Worm (Caenorhabditis elegans) whole organism, mixed stage, embryonic: Measurements from ENCODE around the gene oig-1.

Source experiments
- M03D4.4 ChIP-seq: sonication (generic microtip); optimal IDR thresholded peaks from 2 replicates; lab custom pipeline; 2017; ENCODE audit warnings: mild to moderate bottlenecking, missing genetic modification characterization, missing compliant biosample characterization
- bed-3 ChIP-seq: fragments of 200-800 bp; sonication (Bioruptor generic); optimal IDR thresholded peaks from 3 replicates; lab custom pipeline; 2018; ENCODE audit warnings: mild to moderate bottlenecking, missing genetic modification characterization, moderate library complexity, missing compliant biosample characterization
- blmp-1 ChIP-seq: fragments of 150-350 bp; optimal IDR thresholded peaks from 2 replicates; lab custom pipeline; 2014; ENCODE audit warnings: missing biosample characterization, missing genetic modification characterization
- ceh-43 ChIP-seq: fragments of 200-800 bp; sonication (Bioruptor generic); optimal IDR thresholded peaks from 2 replicates; lab custom pipeline; 2018; ENCODE audit warnings: mild to moderate bottlenecking, missing genetic modification characterization, moderate library complexity, missing compliant biosample characterization
- ceh-83 ChIP-seq: fragments of 200-800 bp; sonication (Bioruptor generic); optimal IDR thresholded peaks from 2 replicates; lab custom pipeline; 2018; ENCODE audit warnings: mild to moderate bottlenecking, missing genetic modification characterization, missing compliant biosample characterization
- ces-1 ChIP-seq: fragments of 150-350 bp; optimal IDR thresholded peaks from 2 replicates; lab custom pipeline; 2014; ENCODE audit warnings: missing biosample characterization, missing genetic modification reagents, missing genetic modification characterization
- cnd-1 ChIP-seq: fragments of 200-800 bp; sonication (Bioruptor generic); optimal IDR thresholded peaks from 2 replicates; lab custom pipeline; 2018; ENCODE audit warnings: mild to moderate bottlenecking, missing genetic modification characterization, missing compliant biosample characterization
- drap-1 ChIP-seq: fragments of 200-800 bp; sonication (Bioruptor generic); optimal IDR thresholded peaks from 3 replicates; lab custom pipeline; 2018; ENCODE audit warnings: mild to moderate bottlenecking, missing genetic modification characterization, missing compliant biosample characterization
- elt-1 ChIP-seq: sonication (generic microtip); optimal IDR thresholded peaks from 2 replicates; lab custom pipeline; 2017; ENCODE audit warnings: missing genetic modification characterization, mild to moderate bottlenecking, missing compliant biosample characterization, antibody characterized with exemption, moderate library complexity, borderline replicate concordance; ENCODE audit not compliant: insufficient read depth
- elt-3 ChIP-seq: fragments of 150-350 bp; optimal IDR thresholded peaks from 2 replicates; lab custom pipeline; 2014; ENCODE audit warnings: missing biosample characterization, missing genetic modification characterization
- flh-1 ChIP-seq: fragments of 200-800 bp; sonication (Bioruptor generic); optimal IDR thresholded peaks from 2 replicates; lab custom pipeline; 2018; ENCODE audit warnings: mild to moderate bottlenecking, missing genetic modification characterization, moderate library complexity, missing compliant biosample characterization
- lin-13 ChIP-seq: fragments of 150-350 bp; optimal IDR thresholded peaks from 2 replicates; lab custom pipeline; 2014; ENCODE audit warnings: missing biosample characterization, missing genetic modification characterization
- lin-32 ChIP-seq: fragments of 200-800 bp; sonication (Bioruptor generic); optimal IDR thresholded peaks from 2 replicates; lab custom pipeline; 2018; ENCODE audit warnings: mild to moderate bottlenecking, missing genetic modification characterization, missing compliant biosample characterization
- lsy-2 ChIP-seq: fragments of 150-350 bp; optimal IDR thresholded peaks from 2 replicates; lab custom pipeline; 2014; ENCODE audit warnings: missing biosample characterization, missing genetic modification characterization
- mep-1 ChIP-seq: fragments of 150-350 bp; optimal IDR thresholded peaks from 2 replicates; lab custom pipeline; 2017; ENCODE audit warnings: missing biosample characterization, missing genetic modification reagents, missing genetic modification characterization, inconsistent platforms
- mls-2 ChIP-seq: sonication (generic microtip); optimal IDR thresholded peaks from 2 replicates; lab custom pipeline; 2016; ENCODE audit warnings: mild to moderate bottlenecking, missing genetic modification characterization, moderate library complexity, missing compliant biosample characterization
- nhr-2 ChIP-seq: fragments of 150-350 bp; optimal IDR thresholded peaks from 2 replicates; lab custom pipeline; 2014; ENCODE audit warnings: missing biosample characterization, missing genetic modification characterization
- nhr-237 ChIP-seq: fragments of 150-350 bp; optimal IDR thresholded peaks from 2 replicates; lab custom pipeline; 2014; ENCODE audit warnings: missing biosample characterization, missing genetic modification characterization
- nhr-28 ChIP-seq: fragments of 150-350 bp; optimal IDR thresholded peaks from 2 replicates; lab custom pipeline; 2014; ENCODE audit warnings: missing biosample characterization, missing genetic modification characterization
- nhr-76 ChIP-seq: sonication (generic microtip); optimal IDR thresholded peaks from 2 replicates; lab custom pipeline; 2017; ENCODE audit warnings: missing biosample characterization, missing genetic modification characterization
- pha-4 ChIP-seq: fragments of 150-350 bp; optimal IDR thresholded peaks from 2 replicates; lab custom pipeline; 2018; ENCODE audit warnings: missing biosample characterization, missing genetic modification reagents, missing genetic modification characterization
- sem-2 ChIP-seq: fragments of 200-800 bp; sonication (Bioruptor generic); optimal IDR thresholded peaks from 2 replicates; lab custom pipeline; 2018; ENCODE audit warnings: mild to moderate bottlenecking, missing genetic modification characterization, missing compliant biosample characterization
- snpc-4 ChIP-seq: fragments of 150-350 bp; optimal IDR thresholded peaks from 2 replicates; lab custom pipeline; 2014; ENCODE audit warnings: missing biosample characterization, missing genetic modification characterization
- tbx-8 ChIP-seq: fragments of 200-800 bp; sonication (Bioruptor generic); optimal IDR thresholded peaks from 2 replicates; lab custom pipeline; 2018; ENCODE audit warnings: mild to moderate bottlenecking, missing genetic modification characterization, moderate library complexity, missing compliant biosample characterization
- unc-120 ChIP-seq: sonication (generic microtip); optimal IDR thresholded peaks from 2 replicates; lab custom pipeline; 2017; ENCODE audit warnings: missing genetic modification characterization, missing compliant biosample characterization; ENCODE audit not compliant: poor library complexity, severe bottlenecking
- unc-39 ChIP-seq: fragments of 150-350 bp; optimal IDR thresholded peaks from 2 replicates; lab custom pipeline; 2014; ENCODE audit warnings: missing biosample characterization, missing genetic modification characterization
- unc-62 ChIP-seq: fragments of 150-350 bp; optimal IDR thresholded peaks from 2 replicates; lab custom pipeline; 2014; ENCODE audit warnings: missing biosample characterization, missing genetic modification reagents, missing genetic modification characterization
- zip-8 ChIP-seq: fragments of 150-350 bp; optimal IDR thresholded peaks from 2 replicates; lab custom pipeline; 2014; ENCODE audit warnings: missing biosample characterization, missing genetic modification characterization

oig-1 gene

ce11 chrIII:6498176-6498575 is 27.3 kb downstream of the oig-1 start, which contains the start of gene sdz-15:
sdz-15 (plus strand) TSS chrIII:6498476.
- no peak for TF ChIP-seq nhr-28 (tag; lab: Kevin White, UChicago)
- TF ChIP-seq tbx-8 (GFP tag; lab: Kevin White, UChicago), result no peak
- TF ChIP-seq lin-32 (GFP tag; lab: Kevin White, UChicago), result no peak
- TF ChIP-seq unc-62, result no peak
- no peak for TF ChIP-seq ceh-43
- no peak for TF ChIP-seq M03D4.4 (tag; lab: Kevin White, UChicago)
- TF ChIP-seq snpc-4, result no peak
- TF ChIP-seq bed-3 (GFP tag; lab: Kevin White, UChicago), result no peak
- no peak for TF ChIP-seq ceh-83
- TF ChIP-seq elt-1 (tag; lab: Kevin White, UChicago), result no peak
- TF ChIP-seq elt-3 (tag; lab: Kevin White, UChicago), result no peak
- no peak for TF ChIP-seq lsy-2 (tag; lab: Kevin White, UChicago)
- TF ChIP-seq nhr-2, result no peak
- TF ChIP-seq blmp-1, result no peak
- no peak for TF ChIP-seq sem-2 (GFP tag; lab: Kevin White, UChicago)
- TF ChIP-seq, all 35 proteins: peak for 0

- no peak for TF ChIP-seq sem-2 (GFP tag; lab: Kevin White, UChicago)
- no peak for TF ChIP-seq drap-1 (GFP tag; lab: Kevin White, UChicago)
- TF ChIP-seq nhr-237 (tag; lab: Kevin White, UChicago), result no peak
- no peak for TF ChIP-seq mep-1 (tag; lab: Kevin White, UChicago)
- no peak for TF ChIP-seq lsy-2 (tag; lab: Kevin White, UChicago)
- TF ChIP-seq ceh-83, result no peak
- no peak for TF ChIP-seq tbx-8 (GFP tag; lab: Kevin White, UChicago)
Observed at ce11 chrIII:6495191-6495723, 30.2 kb downstream of the oig-1 start, which contains the start of gene F23F12.13. F23F12.13 (plus strand) TSS chrIII:6495673.

ce11 chrIII:6492807-6493206 is 32.6 kb downstream of the oig-1 start, which contains the start of gene srb-11:
srb-11 (minus strand) TSS chrIII:6492907.
- TF ChIP-seq sem-2 (GFP tag; lab: Kevin White, UChicago), result no peak

- TF ChIP-seq nhr-237 (tag; lab: Kevin White, UChicago) (no peak), mls-2 (tag; lab: Kevin White, UChicago) (no peak), nhr-2 (no peak)
Observed at ce11 chrIII:6490989-6491388, 34.5 kb downstream of the oig-1 start.

- TF ChIP-seq nhr-237 (tag; lab: Kevin White, UChicago) (no peak), lin-13 (tag; lab: Kevin White, UChicago) (no peak), nhr-76 (tag; lab: Kevin White, UChicago) (no peak)
- TF ChIP-seq, all 35 proteins: peak for 0
Observed at ce11 chrIII:6489493-6489892, 36.0 kb downstream of the oig-1 start, which contains the start of gene rpt-3. rpt-3 (plus strand) TSS chrIII:6489793.

- no peak for TF ChIP-seq snpc-4
- no peak for TF ChIP-seq nhr-28 (tag; lab: Kevin White, UChicago)
- TF ChIP-seq lsy-2 (tag; lab: Kevin White, UChicago), result peak; percentile 30
- peak; percentile 37 for TF ChIP-seq ces-1 (GFP tag; lab: Kevin White, UChicago)
- TF ChIP-seq mep-1 (tag; lab: Kevin White, UChicago), result peak; percentile 39
- peak; percentile 2 for TF ChIP-seq nhr-237 (tag; lab: Kevin White, UChicago)
- TF ChIP-seq lin-13 (tag; lab: Kevin White, UChicago), result no peak
- peak; percentile 62 for TF ChIP-seq ceh-43
Observed at ce11 chrIII:6488916-6489315, 36.5 kb downstream of the oig-1 start.

- no peak for TF ChIP-seq unc-120
Observed at ce11 chrIII:6482918-6483317, 42.5 kb downstream of the oig-1 start, which contains the start of gene chtb-2. chtb-2 (plus strand) TSS chrIII:6483218.

- TF ChIP-seq pha-4 (tag; lab: Kevin White, UChicago) (no peak), ceh-43 (no peak), unc-120 (no peak), nhr-76 (tag; lab: Kevin White, UChicago) (no peak), mls-2 (tag; lab: Kevin White, UChicago) (no peak), cnd-1 (tag; lab: Kevin White, UChicago) (peak; percentile 71), flh-1 (GFP tag; lab: Kevin White, UChicago) (no peak), M03D4.4 (tag; lab: Kevin White, UChicago) (no peak), nhr-2 (peak; percentile 89), unc-39 (tag; lab: Kevin White, UChicago) (no peak), zip-8 (tag; lab: Kevin White, UChicago) (no peak)
Observed at ce11 chrIII:6479439-6479838, 46.0 kb downstream of the oig-1 start.
